Worm (Caenorhabditis elegans): ENCODE measurements around the gene hipr-1.

DNA sequence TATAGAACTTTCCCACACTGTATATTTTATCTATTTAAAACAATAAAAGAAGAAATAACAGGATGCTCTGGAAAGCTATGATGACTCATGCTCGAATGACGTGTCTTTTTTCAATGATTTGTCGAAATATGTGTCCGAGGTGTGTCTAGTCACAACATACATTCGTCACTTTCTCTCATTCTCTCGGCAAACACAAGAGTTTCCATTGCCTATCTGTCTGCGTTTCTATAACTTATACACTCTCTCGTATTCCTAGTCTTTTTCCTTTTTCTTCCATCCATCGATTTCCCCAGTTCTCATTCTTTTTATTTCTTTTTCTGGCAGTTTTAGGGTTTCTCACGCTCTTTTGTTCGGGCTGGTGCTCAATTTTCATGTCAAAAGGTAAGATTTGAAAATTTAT is 23.3 kb upstream of the hipr-1 start:
- no peak for TF ChIP-seq ref-1 (GFP tag; conservative IDR thresholded peaks at IDR 0.05)
- no peak for TF ChIP-seq tab-1 (GFP tag; IDR thresholded peaks at IDR 0.05)
